Worm (Caenorhabditis elegans) whole organism, L1 larva: ENCODE measurements around the gene C44C10.10.

Experiments used
- F16B12.6 ChIP-seq: fragments of 150-350 bp; optimal IDR thresholded peaks from 2 replicates; lab custom pipeline; 2014; ENCODE audit warnings: missing biosample characterization, missing genetic modification characterization
- Y116A8C.19 ChIP-seq: sonication (generic microtip); optimal IDR thresholded peaks from 2 replicates; lab custom pipeline; 2016; ENCODE audit warnings: missing compliant biosample characterization, missing genetic modification characterization, borderline replicate concordance
- blmp-1 ChIP-seq: fragments of 150-350 bp; optimal IDR thresholded peaks from 2 replicates; lab custom pipeline; 2014; ENCODE audit warnings: missing biosample characterization, missing genetic modification characterization
- ceh-63 ChIP-seq: fragments of 200-800 bp; sonication (Bioruptor generic); optimal IDR thresholded peaks from 2 replicates; lab custom pipeline; 2018; ENCODE audit warnings: mild to moderate bottlenecking, missing genetic modification characterization, missing compliant biosample characterization
- ceh-82 ChIP-seq, 3 experiments: fragments of 150-350 bp in 1 of 3; sonication (generic microtip) in 2 of 3; optimal IDR thresholded peaks; 2 replicates each; lab custom pipeline; 2014 to 2017; ENCODE audit warnings: missing biosample characterization in 3 of 3, missing genetic modification characterization in 3 of 3
- ceh-88 ChIP-seq: fragments of 200-800 bp; sonication (Bioruptor generic); IDR thresholded peaks from 2 replicates; pipeline ENCODE4 v1.3.6; 2022; ENCODE audit warnings: missing genetic modification characterization, missing compliant biosample characterization
- ces-1 ChIP-seq: fragments of 150-350 bp; optimal IDR thresholded peaks from 2 replicates; lab custom pipeline; 2014; ENCODE audit warnings: missing biosample characterization, missing genetic modification reagents, missing genetic modification characterization
- dpl-1 ChIP-seq, 3 experiments: fragments of 150-350 bp in 2 of 3; sonication (generic microtip) in 1 of 3; optimal IDR thresholded peaks; 2 replicates each; lab custom pipeline; 2014 to 2017; ENCODE audit warnings: missing biosample characterization in 3 of 3, missing genetic modification characterization in 3 of 3, missing genetic modification reagents in 3 of 3
- efl-1 ChIP-seq, 4 experiments: fragments of 150-350 bp; optimal IDR thresholded peaks in 3 of 4; peaks in 1 of 4; 1 replicate in 1 of 4; 2 replicates in 3 of 4; lab custom pipeline; 2014; ENCODE audit warnings: missing biosample characterization in 2 of 4, missing genetic modification characterization in 2 of 4, missing genetic modification reagents in 2 of 4
- efl-3 ChIP-seq: fragments of 200-800 bp; sonication (Bioruptor generic); optimal IDR thresholded peaks from 2 replicates; lab custom pipeline; 2018; ENCODE audit warnings: mild to moderate bottlenecking, missing genetic modification characterization, missing compliant biosample characterization
- egl-27 ChIP-seq, 2 experiments: fragments of 150-350 bp in 1 of 2; sonication (generic microtip); optimal IDR thresholded peaks; 3 replicates each; lab custom pipeline; 2017 to 2018; ENCODE audit warnings: missing biosample characterization in 2 of 2, missing genetic modification characterization in 2 of 2, missing genetic modification reagents in 2 of 2
- elt-3 ChIP-seq, 6 experiments: fragments of 150-350 bp in 1 of 6; sonication (generic microtip); optimal IDR thresholded peaks; 2 replicates each; lab custom pipeline; 2017 to 2018; ENCODE audit warnings: missing biosample characterization in 6 of 6, missing genetic modification characterization in 6 of 6, inconsistent platforms in 1 of 6
- fkh-8 ChIP-seq: sonication (generic microtip); optimal IDR thresholded peaks from 2 replicates; lab custom pipeline; 2016; ENCODE audit warnings: mild to moderate bottlenecking, missing genetic modification characterization, missing compliant biosample characterization
- fos-1 ChIP-seq: fragments of 150-350 bp; optimal IDR thresholded peaks from 2 replicates; lab custom pipeline; 2014; ENCODE audit warnings: missing biosample characterization, missing genetic modification characterization
- isw-1 ChIP-seq: fragments of 200-800 bp; sonication (Bioruptor generic); IDR thresholded peaks from 2 replicates; pipeline ENCODE4 v1.3.6; 2022; ENCODE audit warnings: missing genetic modification characterization, missing compliant biosample characterization
- lin-13 ChIP-seq: fragments of 150-350 bp; optimal IDR thresholded peaks from 2 replicates; lab custom pipeline; 2014; ENCODE audit warnings: missing biosample characterization, missing genetic modification reagents, missing genetic modification characterization
- lin-14 ChIP-seq: fragments of 200-800 bp; sonication (Bioruptor generic); optimal IDR thresholded peaks from 2 replicates; lab custom pipeline; 2018; ENCODE audit warnings: mild to moderate bottlenecking, missing genetic modification characterization, moderate library complexity, missing compliant biosample characterization
- lin-15B ChIP-seq: fragments of 150-350 bp; sonication (generic microtip); optimal IDR thresholded peaks from 3 replicates; lab custom pipeline; 2014; ENCODE audit warnings: missing biosample characterization, missing genetic modification characterization
- lin-35 ChIP-seq, 2 experiments: fragments of 150-350 bp; optimal IDR thresholded peaks; 2 replicates each; lab custom pipeline; 2014; ENCODE audit warnings: missing biosample characterization in 2 of 2, missing genetic modification characterization in 2 of 2, missing genetic modification reagents in 2 of 2
- lsy-2 ChIP-seq, 2 experiments: fragments of 150-350 bp; optimal IDR thresholded peaks; 2 replicates each; lab custom pipeline; 2014; ENCODE audit warnings: missing biosample characterization in 2 of 2, missing genetic modification characterization in 2 of 2
- mab-9 ChIP-seq: fragments of 200-800 bp; sonication (Bioruptor generic); IDR thresholded peaks from 2 replicates; pipeline ENCODE4 v1.3.6; 2022; ENCODE audit warnings: missing genetic modification reagents, missing genetic modification characterization, missing compliant biosample characterization
- mdl-1 ChIP-seq, 2 experiments: fragments of 150-350 bp; optimal IDR thresholded peaks; 2 replicates each; lab custom pipeline; 2014 to 2017; ENCODE audit warnings: missing biosample characterization in 2 of 2, missing genetic modification characterization in 2 of 2, inconsistent platforms in 1 of 2
- mef-2 ChIP-seq: fragments of 150-350 bp; optimal IDR thresholded peaks from 2 replicates; lab custom pipeline; 2014; ENCODE audit warnings: missing biosample characterization, missing genetic modification characterization
- mep-1 ChIP-seq: fragments of 150-350 bp; optimal IDR thresholded peaks from 2 replicates; lab custom pipeline; 2014; ENCODE audit warnings: missing biosample characterization, missing genetic modification characterization
- nhr-20 ChIP-seq: sonication (generic microtip); optimal IDR thresholded peaks from 2 replicates; lab custom pipeline; 2016; ENCODE audit warnings: mild to moderate bottlenecking, missing genetic modification characterization, missing compliant biosample characterization
- nhr-47 ChIP-seq: sonication (generic microtip); optimal IDR thresholded peaks from 2 replicates; lab custom pipeline; 2016; ENCODE audit warnings: mild to moderate bottlenecking, missing genetic modification characterization, moderate library complexity, missing compliant biosample characterization
- nhr-71 ChIP-seq: sonication (generic microtip); optimal IDR thresholded peaks from 2 replicates; lab custom pipeline; 2016; ENCODE audit warnings: mild to moderate bottlenecking, missing genetic modification characterization, moderate library complexity, missing compliant biosample characterization
- nhr-85 ChIP-seq: sonication (generic microtip); peaks from one replicate; lab custom pipeline; 2016; ENCODE audit warnings: missing genetic modification characterization, inconsistent platforms, missing compliant biosample characterization
- nhr-90 ChIP-seq: sonication (generic microtip); optimal IDR thresholded peaks from 2 replicates; lab custom pipeline; 2016; ENCODE audit warnings: mild to moderate bottlenecking, missing genetic modification characterization, missing compliant biosample characterization; ENCODE audit not compliant: poor library complexity
- pag-3 ChIP-seq: sonication (generic microtip); optimal IDR thresholded peaks from 2 replicates; lab custom pipeline; 2017; ENCODE audit warnings: missing genetic modification characterization, mild to moderate bottlenecking, missing compliant biosample characterization, antibody characterized with exemption, borderline replicate concordance; ENCODE audit not compliant: insufficient read depth
- pqm-1 ChIP-seq: sonication (generic microtip); optimal IDR thresholded peaks from 3 replicates; lab custom pipeline; 2017; ENCODE audit warnings: missing biosample characterization, missing genetic modification characterization
- rnt-1 ChIP-seq: sonication (generic microtip); optimal IDR thresholded peaks from 2 replicates; lab custom pipeline; 2016; ENCODE audit warnings: mild to moderate bottlenecking, missing genetic modification characterization, moderate library complexity, missing compliant biosample characterization
- snu-23 ChIP-seq: sonication (generic microtip); optimal IDR thresholded peaks from 2 replicates; lab custom pipeline; 2016; ENCODE audit warnings: missing genetic modification characterization, missing compliant biosample characterization
- sox-4 ChIP-seq: sonication (generic microtip); optimal IDR thresholded peaks from 2 replicates; lab custom pipeline; 2016; ENCODE audit warnings: missing genetic modification characterization, missing compliant biosample characterization
- swsn-7 ChIP-seq: sonication (generic microtip); optimal IDR thresholded peaks from 2 replicates; lab custom pipeline; 2016; ENCODE audit warnings: missing genetic modification characterization, missing compliant biosample characterization
- tbx-2 ChIP-seq: sonication (generic microtip); optimal IDR thresholded peaks from 2 replicates; lab custom pipeline; 2016; ENCODE audit warnings: missing genetic modification characterization, missing compliant biosample characterization
- unc-86 ChIP-seq: sonication (generic microtip); optimal IDR thresholded peaks from 2 replicates; lab custom pipeline; 2016; ENCODE audit warnings: missing genetic modification characterization, missing compliant biosample characterization
- xbp-1 ChIP-seq: sonication (generic microtip); optimal IDR thresholded peaks from 2 replicates; lab custom pipeline; 2016; ENCODE audit warnings: missing genetic modification characterization, missing compliant biosample characterization
- zag-1 ChIP-seq: fragments of 150-350 bp; optimal IDR thresholded peaks from 2 replicates; lab custom pipeline; 2014; ENCODE audit warnings: missing biosample characterization, missing genetic modification characterization

C44C10.10 gene

DNA sequence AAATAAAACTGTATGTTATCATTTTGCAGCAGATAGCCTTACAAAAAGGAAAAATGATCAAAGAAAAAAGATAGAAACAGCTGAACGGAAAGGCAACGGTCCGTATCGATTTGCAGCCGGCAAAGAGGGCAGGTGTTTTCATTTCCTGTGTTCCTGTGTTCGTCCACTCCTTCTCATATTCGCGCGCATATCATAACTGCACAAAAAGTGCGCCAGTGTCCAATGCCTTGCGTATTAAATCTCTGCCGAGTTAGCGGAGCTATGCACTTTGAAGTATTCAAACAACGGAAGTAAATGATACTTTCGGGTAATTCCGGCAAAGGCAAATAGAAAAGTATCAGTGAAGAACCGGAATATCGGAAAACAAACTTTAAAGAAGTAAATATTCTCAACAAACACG, 27.6 kb upstream of the C44C10.10 start:
- TF ChIP-seq dpl-1 (GFP tag; optimal IDR thresholded peaks at IDR 0.05; lab: Kevin White, UChicago): peak in 2 of 3 experiments; percentile 43 to 47
- TF ChIP-seq efl-1 (optimal IDR thresholded peaks at IDR 0.05; lab: Kevin White, UChicago): peak; percentile 22 to 33
- peak; percentile 27 to 95 for TF ChIP-seq efl-1 (GFP tag; optimal IDR thresholded peaks at IDR 0.05 in 1 of 2; lab: Kevin White, UChicago)
- TF ChIP-seq lin-35 (GFP tag; optimal IDR thresholded peaks at IDR 0.05; lab: Kevin White, UChicago): peak in 1 of 2 experiments; percentile 19
- peak; percentile 17 for TF ChIP-seq fkh-8 (tag; lab: Kevin White, UChicago)
- TF ChIP-seq rnt-1: peak; percentile 8
- no peak for TF ChIP-seq efl-3
- no peak for TF ChIP-seq ceh-82 (tag; optimal IDR thresholded peaks at IDR 0.05; lab: Kevin White, UChicago)

DNA sequence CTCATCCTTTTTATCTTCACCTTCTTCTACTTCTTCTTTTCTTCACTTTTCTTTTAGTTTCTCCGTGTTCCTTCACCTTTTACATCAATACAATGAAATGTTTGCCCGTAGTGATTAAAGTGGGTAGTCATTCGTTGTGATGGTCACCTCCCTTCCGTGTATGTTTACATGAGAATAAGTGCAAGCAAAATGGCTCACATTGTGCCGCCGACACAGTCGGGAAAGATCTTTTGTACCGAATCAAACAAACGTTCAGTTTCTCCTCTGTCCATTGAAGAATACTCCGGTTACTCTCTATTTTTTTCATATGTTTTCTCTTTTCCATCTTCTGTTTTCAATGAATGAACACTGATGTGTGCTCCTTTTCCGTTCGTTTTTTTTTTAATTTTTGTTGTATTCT, 25.9 kb upstream of the C44C10.10 start:
- TF ChIP-seq pag-3 (tag; lab: Kevin White, UChicago) (no peak), mdl-1 (tag; optimal IDR thresholded peaks at IDR 0.05; lab: Kevin White, UChicago) (no peak), sox-4 (tag; lab: Kevin White, UChicago) (no peak), lsy-2 (tag; optimal IDR thresholded peaks at IDR 0.05; lab: Kevin White, UChicago) (no peak), Y116A8C.19 (tag; lab: Kevin White, UChicago) (no peak), fos-1 (no peak), ceh-63 (no peak), dpl-1 (GFP tag; optimal IDR thresholded peaks at IDR 0.05; lab: Kevin White, UChicago) (no peak), efl-1 (optimal IDR thresholded peaks at IDR 0.05; lab: Kevin White, UChicago) (no peak), efl-1 (GFP tag; optimal IDR thresholded peaks at IDR 0.05 in 1 of 2; lab: Kevin White, UChicago) (peak in 1 of 2 experiments; percentile 86), nhr-90 (tag; lab: Kevin White, UChicago) (no peak), pqm-1 (tag; lab: Kevin White, UChicago) (no peak), egl-27 (tag; optimal IDR thresholded peaks at IDR 0.05; lab: Kevin White, UChicago) (no peak), zag-1 (no peak), lin-14 (GFP tag; lab: Kevin White, UChicago) (peak; percentile 1), fkh-8 (tag; lab: Kevin White, UChicago) (no peak), tbx-2 (no peak)

- TF ChIP-seq elt-3 (tag; optimal IDR thresholded peaks at IDR 0.05; lab: Kevin White, UChicago) (peak in 1 of 6 experiments; percentile 16), egl-27 (tag; optimal IDR thresholded peaks at IDR 0.05; lab: Kevin White, UChicago) (no peak), blmp-1 (tag; lab: Kevin White, UChicago) (peak; percentile 96)
These were observed 24.5 kb upstream of the C44C10.10 start for ce11 chrX:11665522-11666017.

- peak; percentile 11 for TF ChIP-seq nhr-47 (tag; lab: Kevin White, UChicago)
- peak; percentile 12 for TF ChIP-seq mep-1 (tag; lab: Kevin White, UChicago)
- TF ChIP-seq snu-23 (GFP tag; lab: Kevin White, UChicago): peak; percentile 45
- TF ChIP-seq xbp-1 (tag; lab: Kevin White, UChicago): peak; percentile 11
- TF ChIP-seq tbx-2: peak; percentile 12
- peak; percentile 37 for TF ChIP-seq nhr-71 (tag; lab: Kevin White, UChicago)
- peak; percentile 11 for TF ChIP-seq unc-86
- peak; percentile 26 for TF ChIP-seq swsn-7
- peak; percentile 46 for TF ChIP-seq nhr-85
- TF ChIP-seq isw-1 (GFP tag; lab: Robert Waterston, UW): 0 out of 2 replicates have a peak, but pooled peaks have one; percentile 13
- TF ChIP-seq mdl-1 (tag; optimal IDR thresholded peaks at IDR 0.05; lab: Kevin White, UChicago): no peak
- TF ChIP-seq ceh-88: no peak
- TF ChIP-seq rnt-1: peak; percentile 21
- TF ChIP-seq elt-3 (tag; optimal IDR thresholded peaks at IDR 0.05; lab: Kevin White, UChicago): no peak
- 0 out of 2 replicates have a peak, but pooled peaks have one; percentile 35 for TF ChIP-seq mab-9
- peak; percentile 82 for TF ChIP-seq lin-14 (GFP tag; lab: Kevin White, UChicago)
- no peak for TF ChIP-seq mef-2
- no peak for TF ChIP-seq lin-15B (tag; lab: Kevin White, UChicago)
- no peak for TF ChIP-seq F16B12.6
- TF ChIP-seq blmp-1 (tag; lab: Kevin White, UChicago): peak; percentile 11
- no peak for TF ChIP-seq ces-1
- peak; percentile 13 for TF ChIP-seq nhr-20
- peak; percentile 5 to 53 for TF ChIP-seq efl-1 (optimal IDR thresholded peaks at IDR 0.05; lab: Kevin White, UChicago)
- peak in 1 of 2 experiments; percentile 84 for TF ChIP-seq efl-1 (GFP tag; optimal IDR thresholded peaks at IDR 0.05 in 1 of 2; lab: Kevin White, UChicago)
- TF ChIP-seq lsy-2 (tag; optimal IDR thresholded peaks at IDR 0.05; lab: Kevin White, UChicago): peak in 1 of 2 experiments; percentile 44
- TF ChIP-seq ceh-82 (tag; optimal IDR thresholded peaks at IDR 0.05; lab: Kevin White, UChicago): peak; percentile 3 to 39 (median 8)
- TF ChIP-seq lin-13 (GFP tag; lab: Kevin White, UChicago): no peak
These were observed 23.5 kb upstream of the C44C10.10 start, which contains the start of gene noca-2 for ce11 chrX:11666545-11667177. TSS of gene noca-2 (plus strand) at chrX:11667127.
